Fruit fly (Drosophila melanogaster) whole organism, pupa: ENCODE results near the gene CG3626.

Experiments
- CG13204 ChIP-seq: fragments of 200-800 bp; sonication (Bioruptor generic); optimal IDR thresholded peaks from 2 replicates; lab custom pipeline; 2018; ENCODE audit warnings: missing biosample characterization, mild to moderate bottlenecking, missing genetic modification characterization, moderate library complexity
- CG14655 ChIP-seq: fragments of 200-800 bp; sonication (Bioruptor generic); optimal IDR thresholded peaks from 3 replicates; lab custom pipeline; 2017; ENCODE audit warnings: mild to moderate bottlenecking, missing biosample characterization, missing genetic modification reagents, missing genetic modification characterization
- CG17806 ChIP-seq: fragments of 200-800 bp; sonication (Bioruptor generic); optimal IDR thresholded peaks from 2 replicates; lab custom pipeline; 2018; ENCODE audit warnings: missing biosample characterization, mild to moderate bottlenecking, missing genetic modification characterization, moderate library complexity
- CG32121 ChIP-seq: fragments of 200-800 bp; sonication (Bioruptor generic); IDR thresholded peaks from 2 replicates; pipeline ENCODE4 v1.3.6; 2022; ENCODE audit warnings: missing biosample characterization, missing genetic modification characterization
- Pif1A ChIP-seq: fragments of 200-800 bp; sonication (Bioruptor generic); optimal IDR thresholded peaks from 3 replicates; lab custom pipeline; 2016; ENCODE audit warnings: missing biosample characterization, missing genetic modification characterization
- Pif1B ChIP-seq: fragments of 200-800 bp; sonication (Bioruptor generic); optimal IDR thresholded peaks from 3 replicates; lab custom pipeline; 2016; ENCODE audit warnings: missing biosample characterization, missing genetic modification characterization
- fd96Ca ChIP-seq: fragments of 200-800 bp; sonication (Bioruptor generic); IDR thresholded peaks from 3 replicates; pipeline ENCODE4 v1.3.6; 2022; ENCODE audit warnings: missing biosample characterization, missing genetic modification characterization
- gl ChIP-seq: fragments of 200-800 bp; sonication (Bioruptor generic); optimal IDR thresholded peaks from 2 replicates; lab custom pipeline; 2018; ENCODE audit warnings: missing biosample characterization, mild to moderate bottlenecking, missing genetic modification characterization

dm6 chrX:4322131-4322233 lies 44.2 kb upstream of the CG3626 start, which contains the start of gene mRpL33:
- TF ChIP-seq Pif1B (GFP tag; lab: Kevin White, UChicago) (no peak), Pif1A (no peak), CG13204 (GFP tag; lab: Kevin White, UChicago) (no peak), CG32121 (GFP tag; lab: Robert Waterston, UW) (no peak), CG17806 (tag; lab: Kevin White, UChicago) (no peak), CG14655 (GFP tag; lab: Kevin White, UChicago) (no peak), fd96Ca (GFP tag; lab: Robert Waterston, UW) (no peak), gl (tag; lab: Kevin White, UChicago) (no peak)
